Fruit fly (Drosophila melanogaster): ENCODE measurements around the gene Rbsn-5.

Rbsn-5 gene

dm6 chr2L:8198757-8199156 is 39.1 kb downstream of the Rbsn-5 start, which contains the start of gene PGAP5:
TSS of gene PGAP5 (plus strand) at chr2L:8198882.
- TF ChIP-seq CG31627 (GFP tag; optimal IDR thresholded peaks at IDR 0.05) = peak; percentile 0
- no peak for TF ChIP-seq CG11902 (GFP tag; optimal IDR thresholded peaks at IDR 0.05)
- no peak for TF ChIP-seq eg (GFP tag; IDR thresholded peaks at IDR 0.05)
- no peak for TF ChIP-seq CG6808 (GFP tag; optimal IDR thresholded peaks at IDR 0.05)
- no peak for TF ChIP-seq Ets21C (GFP tag; optimal IDR thresholded peaks at IDR 0.05)
- TF ChIP-seq CG8119 (GFP tag; IDR thresholded peaks at IDR 0.05) = no peak
- no peak for TF ChIP-seq dsx (GFP tag; optimal IDR thresholded peaks at IDR 0.05; ENCODE audit: poor library complexity, severe bottlenecking)
- TF ChIP-seq achi (GFP tag; optimal IDR thresholded peaks at IDR 0.05) = no peak
- TF ChIP-seq CG6854 (GFP tag; optimal IDR thresholded peaks at IDR 0.05) = no peak
- TF ChIP-seq fd59A (GFP tag; optimal IDR thresholded peaks at IDR 0.05) = no peak
- TF ChIP-seq esn (GFP tag; optimal IDR thresholded peaks at IDR 0.05) = peak; percentile 35
- no peak for TF ChIP-seq CG15336 (GFP tag; IDR thresholded peaks at IDR 0.05)
- TF ChIP-seq CG8319 (GFP tag; optimal IDR thresholded peaks at IDR 0.05) = no peak
- no peak for TF ChIP-seq CG4318 (GFP tag; optimal IDR thresholded peaks at IDR 0.05)
- no peak for TF ChIP-seq CG9139 (GFP tag; optimal IDR thresholded peaks at IDR 0.05)
- TF ChIP-seq Met (GFP tag; optimal IDR thresholded peaks at IDR 0.05) = no peak
- no peak for TF ChIP-seq fkh (GFP tag; optimal IDR thresholded peaks at IDR 0.05)

DNA sequence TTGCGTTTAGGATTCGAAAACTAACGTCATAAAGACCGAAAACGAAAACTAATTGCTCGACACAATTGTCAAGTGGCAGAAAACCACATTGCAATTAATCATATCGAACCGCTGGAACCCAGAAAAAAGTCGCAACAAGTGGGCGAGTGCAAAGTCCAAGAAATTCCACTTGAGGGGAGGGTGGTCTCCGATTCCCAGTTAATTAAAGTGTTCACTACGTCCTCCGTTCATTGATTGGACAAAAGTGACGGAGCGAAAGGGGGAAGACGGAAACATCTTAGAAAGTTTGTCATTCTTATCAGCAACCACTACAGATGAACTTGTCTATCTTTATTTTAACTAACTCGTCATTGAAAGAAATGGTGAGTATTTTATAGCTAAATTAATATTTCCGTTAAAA is 42.9 kb downstream of the Rbsn-5 start:
- TF ChIP-seq ss (GFP tag; optimal IDR thresholded peaks at IDR 0.05) (no peak), CG6163 (GFP tag; IDR thresholded peaks at IDR 0.05) (no peak), CG9139 (GFP tag; optimal IDR thresholded peaks at IDR 0.05) (no peak), spab (GFP tag; optimal IDR thresholded peaks at IDR 0.05) (no peak), CG6792 (GFP tag; optimal IDR thresholded peaks at IDR 0.05) (no peak), CG4318 (GFP tag; optimal IDR thresholded peaks at IDR 0.05) (no peak), dsx (GFP tag; optimal IDR thresholded peaks at IDR 0.05; ENCODE audit: poor library complexity, severe bottlenecking) (no peak), CG34406 (GFP tag; optimal IDR thresholded peaks at IDR 0.05) (no peak), Sox14 (GFP tag; optimal IDR thresholded peaks at IDR 0.05) (no peak), CG8119 (GFP tag; IDR thresholded peaks at IDR 0.05) (no peak), CG11762 (GFP tag; optimal IDR thresholded peaks at IDR 0.05; ENCODE audit: insufficient read depth) (no peak), CG6276 (GFP tag; optimal IDR thresholded peaks at IDR 0.05) (no peak), Hr38 (GFP tag; optimal IDR thresholded peaks at IDR 0.05) (no peak), CG15336 (GFP tag; IDR thresholded peaks at IDR 0.05) (no peak)

DNA sequence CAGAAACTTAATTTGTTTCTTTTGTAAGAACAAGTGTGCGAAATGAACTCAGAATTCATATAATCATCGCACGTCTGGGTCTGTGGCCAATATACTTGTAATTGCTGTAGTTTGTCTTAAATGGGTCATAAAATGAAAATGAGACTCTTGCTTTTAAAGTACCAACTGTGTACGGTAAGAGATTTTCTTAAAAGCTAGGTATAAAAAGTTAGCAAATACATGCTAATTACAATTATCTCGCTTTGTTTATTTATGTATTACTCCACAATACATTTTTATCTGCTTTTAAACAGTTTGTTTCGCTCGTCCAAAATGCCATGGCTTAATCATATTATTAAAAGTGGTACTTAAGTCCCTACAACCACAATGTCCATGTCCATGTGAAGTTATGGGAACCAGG is 44.1 kb downstream of the Rbsn-5 start:
- TF ChIP-seq fkh (GFP tag; optimal IDR thresholded peaks at IDR 0.05) (peak; percentile 3), Ets96B (tag; optimal IDR thresholded peaks at IDR 0.05) (no peak)

- TF ChIP-seq pdm3 (GFP tag; optimal IDR thresholded peaks at IDR 0.05) (no peak), CG6808 (GFP tag; optimal IDR thresholded peaks at IDR 0.05) (peak; percentile 19), Eip93F (GFP tag; optimal IDR thresholded peaks at IDR 0.05) (no peak), CG34406 (GFP tag; optimal IDR thresholded peaks at IDR 0.05) (no peak), ss (GFP tag; optimal IDR thresholded peaks at IDR 0.05) (peak in 1 of 2 experiments; percentile 35), svp (GFP tag) (peak; percentile 66), acj6 (GFP tag; optimal IDR thresholded peaks at IDR 0.05) (no peak), CG6276 (GFP tag; optimal IDR thresholded peaks at IDR 0.05) (peak; percentile 26), OdsH (GFP tag; optimal IDR thresholded peaks at IDR 0.05) (no peak)
These were observed 44.7 kb downstream of the Rbsn-5 start for dm6 chr2L:8204366-8204765.

DNA sequence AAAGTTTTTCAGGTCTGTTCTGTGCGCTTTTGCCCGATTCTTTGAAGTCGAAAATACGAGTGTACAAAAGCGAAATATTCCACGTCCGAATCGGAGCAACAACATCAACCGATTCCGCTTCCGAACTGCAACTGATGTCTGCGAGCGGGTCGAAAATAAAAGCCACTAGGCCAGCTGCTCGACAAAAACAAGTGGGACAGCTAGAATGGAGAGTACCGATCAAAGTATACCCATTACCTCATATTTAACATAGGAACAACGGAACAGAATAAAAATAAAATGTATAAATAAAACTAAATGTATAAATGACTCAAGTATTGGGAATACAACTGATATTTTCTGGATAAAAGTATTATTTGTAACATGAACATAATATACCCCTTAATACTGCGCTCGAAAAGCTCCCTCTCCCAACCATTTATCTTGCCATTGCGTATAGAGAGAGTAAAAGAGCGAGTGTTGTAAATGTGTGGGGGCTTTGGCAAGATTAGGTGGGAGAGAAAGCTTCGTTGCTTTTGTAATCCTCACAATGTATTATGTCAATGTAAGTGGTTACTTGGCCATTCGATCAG is 45.5 kb downstream of the Rbsn-5 start, which contains the start of gene SLC5A11:
SLC5A11 (minus strand) TSS at position 137 of the 572 bp plus-strand sequence.
- TF ChIP-seq topi (GFP tag; optimal IDR thresholded peaks at IDR 0.05) (peak; percentile 100), fkh (GFP tag; optimal IDR thresholded peaks at IDR 0.05) (peak; percentile 98), Hr4 (GFP tag; optimal IDR thresholded peaks at IDR 0.05) (peak; percentile 87), Smox (GFP tag; optimal IDR thresholded peaks at IDR 0.05) (peak; percentile 96), pdm3 (GFP tag; optimal IDR thresholded peaks at IDR 0.05) (peak; percentile 93), Gug (GFP tag; IDR thresholded peaks at IDR 0.05) (peak; percentile 96), spab (GFP tag; optimal IDR thresholded peaks at IDR 0.05) (peak; percentile 94), CG6163 (GFP tag; IDR thresholded peaks at IDR 0.05) (peak; percentile 100), dac (GFP tag; optimal IDR thresholded peaks at IDR 0.05) (peak; percentile 70), net (GFP tag; optimal IDR thresholded peaks at IDR 0.05) (peak; percentile 100), CG3032 (tag; optimal IDR thresholded peaks at IDR 0.05) (peak; percentile 94), CG16779 (tag; optimal IDR thresholded peaks at IDR 0.05) (peak; percentile 91), dsx (GFP tag; optimal IDR thresholded peaks at IDR 0.05; ENCODE audit: poor library complexity, severe bottlenecking) (peak; percentile 99), fd59A (GFP tag; optimal IDR thresholded peaks at IDR 0.05) (peak; percentile 89), CG34406 (GFP tag; optimal IDR thresholded peaks at IDR 0.05) (peak; percentile 97), CG6792 (GFP tag; optimal IDR thresholded peaks at IDR 0.05) (peak; percentile 94), CG8319 (GFP tag; optimal IDR thresholded peaks at IDR 0.05) (peak; percentile 96), Eip93F (GFP tag; optimal IDR thresholded peaks at IDR 0.05) (peak; percentile 99), Ets21C (GFP tag; optimal IDR thresholded peaks at IDR 0.05) (no peak), Eip75B (GFP tag; optimal IDR thresholded peaks at IDR 0.05) (peak; percentile 98), Ets96B (tag; optimal IDR thresholded peaks at IDR 0.05) (peak; percentile 79)

All from whole organism, prepupa.